Fruit fly (Drosophila melanogaster) whole organism, prepupa: Measurements from ENCODE around the gene LSm7.

Experiments
- CG10669 ChIP-seq: fragments of 200-800 bp; sonication (Bioruptor generic); optimal IDR thresholded peaks from 3 replicates; lab custom pipeline; 2018; ENCODE audit warnings: missing biosample characterization, mild to moderate bottlenecking, missing genetic modification characterization, moderate library complexity
- CG11294 ChIP-seq: fragments of 200-800 bp; sonication (Bioruptor generic); IDR thresholded peaks from 2 replicates; pipeline ENCODE4 v1.3.6; 2022; ENCODE audit warnings: missing biosample characterization, missing genetic modification characterization
- CG11762 ChIP-seq: fragments of 200-800 bp; sonication (Bioruptor generic); optimal IDR thresholded peaks from 3 replicates; lab custom pipeline; 2016; ENCODE audit warnings: missing biosample characterization, missing genetic modification characterization; ENCODE audit not compliant: insufficient read depth
- CG11902 ChIP-seq: fragments of 200-800 bp; sonication (Bioruptor generic); optimal IDR thresholded peaks from 3 replicates; lab custom pipeline; 2016; ENCODE audit warnings: missing biosample characterization, missing genetic modification characterization
- CG1621 ChIP-seq: fragments of 200-800 bp; sonication (Bioruptor generic); optimal IDR thresholded peaks from 3 replicates; lab custom pipeline; 2018; ENCODE audit warnings: missing biosample characterization, mild to moderate bottlenecking, missing genetic modification characterization
- CG16779 ChIP-seq: fragments of 200-800 bp; sonication (Bioruptor generic); optimal IDR thresholded peaks from 3 replicates; lab custom pipeline; 2017; ENCODE audit warnings: missing biosample characterization, mild to moderate bottlenecking, missing genetic modification characterization
- CG31627 ChIP-seq: fragments of 200-800 bp; sonication (Bioruptor generic); optimal IDR thresholded peaks from 3 replicates; lab custom pipeline; 2016; ENCODE audit warnings: missing biosample characterization, missing genetic modification characterization
- CG32006 ChIP-seq: fragments of 200-800 bp; sonication (Bioruptor generic); optimal IDR thresholded peaks from 3 replicates; lab custom pipeline; 2017; ENCODE audit warnings: missing biosample characterization, mild to moderate bottlenecking, missing genetic modification characterization
- CG34406 ChIP-seq: fragments of 200-800 bp; sonication (Bioruptor generic); optimal IDR thresholded peaks from 3 replicates; lab custom pipeline; 2016; ENCODE audit warnings: missing biosample characterization, missing genetic modification characterization
- CG3919 ChIP-seq: fragments of 200-800 bp; sonication (Bioruptor generic); optimal IDR thresholded peaks from 3 replicates; lab custom pipeline; 2016; ENCODE audit warnings: missing biosample characterization, missing genetic modification characterization
- CG4318 ChIP-seq: fragments of 200-800 bp; sonication (Bioruptor generic); optimal IDR thresholded peaks from 3 replicates; lab custom pipeline; 2017; ENCODE audit warnings: missing biosample characterization, mild to moderate bottlenecking, missing genetic modification characterization
- CG6163 ChIP-seq: fragments of 200-800 bp; sonication (Bioruptor generic); IDR thresholded peaks from 3 replicates; pipeline ENCODE4 v1.3.6; 2022; ENCODE audit warnings: missing biosample characterization, missing genetic modification characterization
- CG6792 ChIP-seq: fragments of 200-800 bp; sonication (Bioruptor generic); optimal IDR thresholded peaks from 3 replicates; lab custom pipeline; 2016; ENCODE audit warnings: missing biosample characterization, missing genetic modification characterization
- CG6808 ChIP-seq: fragments of 200-800 bp; sonication (Bioruptor generic); optimal IDR thresholded peaks from 3 replicates; lab custom pipeline; 2017; ENCODE audit warnings: missing biosample characterization, missing genetic modification characterization, mild to moderate bottlenecking, moderate library complexity, missing genetic modification reagents
- CG6854 ChIP-seq: fragments of 200-800 bp; sonication (Bioruptor generic); optimal IDR thresholded peaks from 2 replicates; lab custom pipeline; 2017; ENCODE audit warnings: missing biosample characterization, mild to moderate bottlenecking, missing genetic modification characterization
- CG7368 ChIP-seq: fragments of 200-800 bp; sonication (Bioruptor generic); optimal IDR thresholded peaks from 3 replicates; lab custom pipeline; 2016; ENCODE audit warnings: missing biosample characterization, missing genetic modification characterization
- CG8119 ChIP-seq: fragments of 200-800 bp; sonication (Bioruptor generic); IDR thresholded peaks from 3 replicates; pipeline ENCODE4 v1.3.6; 2022; ENCODE audit warnings: missing biosample characterization, missing genetic modification characterization
- CG8632 ChIP-seq: fragments of 200-800 bp; sonication (Bioruptor generic); optimal IDR thresholded peaks from 3 replicates; lab custom pipeline; 2016; ENCODE audit warnings: missing biosample characterization, missing genetic modification characterization
- Eip75B ChIP-seq: fragments of 200-800 bp; sonication (Bioruptor generic); optimal IDR thresholded peaks from 3 replicates; lab custom pipeline; 2016; ENCODE audit warnings: missing biosample characterization, missing genetic modification characterization
- Eip78C ChIP-seq: fragments of 200-800 bp; sonication (Bioruptor generic); peaks from one replicate; lab custom pipeline; 2016; ENCODE audit warnings: missing biosample characterization, missing genetic modification characterization
- Eip93F ChIP-seq: fragments of 200-800 bp; sonication (Bioruptor generic); optimal IDR thresholded peaks from 2 replicates; lab custom pipeline; 2016; ENCODE audit warnings: missing biosample characterization, mild to moderate bottlenecking, missing genetic modification characterization
- Ets21C ChIP-seq: fragments of 200-800 bp; sonication (Bioruptor generic); optimal IDR thresholded peaks from 3 replicates; lab custom pipeline; 2016; ENCODE audit warnings: missing biosample characterization, missing genetic modification characterization
- Ets96B ChIP-seq: fragments of 200-800 bp; optimal IDR thresholded peaks from 2 replicates; lab custom pipeline; 2019; ENCODE audit warnings: missing biosample characterization, mild to moderate bottlenecking, missing genetic modification characterization, moderate library complexity
- Gug ChIP-seq: fragments of 200-800 bp; sonication (Bioruptor generic); IDR thresholded peaks from 2 replicates; pipeline ENCODE4 v1.3.6; 2022; ENCODE audit warnings: missing biosample characterization, missing genetic modification characterization
- Hr4 ChIP-seq: fragments of 200-800 bp; sonication (Bioruptor generic); optimal IDR thresholded peaks from 3 replicates; lab custom pipeline; 2016; ENCODE audit warnings: missing biosample characterization, missing genetic modification characterization
- Lpt ChIP-seq: fragments of 200-800 bp; sonication (Bioruptor generic); optimal IDR thresholded peaks from 3 replicates; lab custom pipeline; 2016; ENCODE audit warnings: missing biosample characterization, missing genetic modification characterization
- Met ChIP-seq: fragments of 200-800 bp; sonication (Bioruptor generic); optimal IDR thresholded peaks from 3 replicates; lab custom pipeline; 2016; ENCODE audit warnings: missing biosample characterization, missing genetic modification characterization
- OdsH ChIP-seq: fragments of 200-800 bp; sonication (Bioruptor generic); optimal IDR thresholded peaks from 3 replicates; lab custom pipeline; 2016; ENCODE audit warnings: missing biosample characterization, missing genetic modification characterization
- Sox14 ChIP-seq: fragments of 200-800 bp; sonication (Bioruptor generic); optimal IDR thresholded peaks from 3 replicates; lab custom pipeline; 2016; ENCODE audit warnings: missing biosample characterization, missing genetic modification characterization
- achi ChIP-seq: fragments of 200-800 bp; sonication (Bioruptor generic); optimal IDR thresholded peaks from 3 replicates; lab custom pipeline; 2016; ENCODE audit warnings: missing biosample characterization, missing genetic modification characterization
- acj6 ChIP-seq: fragments of 200-800 bp; sonication (Bioruptor generic); optimal IDR thresholded peaks from 3 replicates; lab custom pipeline; 2016; ENCODE audit warnings: missing biosample characterization, missing genetic modification characterization
- cyc ChIP-seq: fragments of 200-800 bp; sonication (Bioruptor generic); optimal IDR thresholded peaks from 3 replicates; lab custom pipeline; 2016; ENCODE audit warnings: missing biosample characterization, missing genetic modification characterization
- dac ChIP-seq: fragments of 200-800 bp; sonication (Bioruptor generic); optimal IDR thresholded peaks from 2 replicates; lab custom pipeline; 2017; ENCODE audit warnings: missing biosample characterization, mild to moderate bottlenecking, missing genetic modification characterization
- dsx ChIP-seq: fragments of 200-800 bp; optimal IDR thresholded peaks from 3 replicates; lab custom pipeline; 2019; ENCODE audit warnings: missing biosample characterization, mild to moderate bottlenecking, missing genetic modification characterization, moderate library complexity; ENCODE audit not compliant: poor library complexity, severe bottlenecking
- esn ChIP-seq: fragments of 200-800 bp; sonication (Bioruptor generic); optimal IDR thresholded peaks from 2 replicates; lab custom pipeline; 2016; ENCODE audit warnings: missing biosample characterization, mild to moderate bottlenecking, missing genetic modification characterization, moderate library complexity
- fd85E ChIP-seq: fragments of 200-800 bp; sonication (Bioruptor generic); optimal IDR thresholded peaks from 3 replicates; lab custom pipeline; 2016; ENCODE audit warnings: missing biosample characterization, missing genetic modification characterization
- fkh ChIP-seq: fragments of 200-800 bp; sonication (Bioruptor generic); optimal IDR thresholded peaks from 3 replicates; lab custom pipeline; 2017; ENCODE audit warnings: missing biosample characterization, mild to moderate bottlenecking, missing genetic modification characterization, moderate library complexity
- net ChIP-seq: fragments of 200-800 bp; sonication (Bioruptor generic); optimal IDR thresholded peaks from 3 replicates; lab custom pipeline; 2016; ENCODE audit warnings: missing biosample characterization, missing genetic modification characterization
- spab ChIP-seq: fragments of 200-800 bp; sonication (Bioruptor generic); optimal IDR thresholded peaks from 2 replicates; lab custom pipeline; 2017; ENCODE audit warnings: missing biosample characterization, mild to moderate bottlenecking, missing genetic modification characterization, missing genetic modification reagents
- svp ChIP-seq: fragments of 200-800 bp; sonication (Bioruptor generic); peaks from one replicate; lab custom pipeline; 2016; ENCODE audit warnings: missing biosample characterization, missing genetic modification characterization
- topi ChIP-seq: fragments of 200-800 bp; sonication (Bioruptor generic); optimal IDR thresholded peaks from 3 replicates; lab custom pipeline; 2016; ENCODE audit warnings: missing biosample characterization, missing genetic modification characterization
- vri ChIP-seq: fragments of 200-800 bp; sonication (Bioruptor generic); optimal IDR thresholded peaks from 3 replicates; lab custom pipeline; 2016; ENCODE audit warnings: missing biosample characterization, mild to moderate bottlenecking, missing genetic modification characterization

The LSm7 gene

DNA sequence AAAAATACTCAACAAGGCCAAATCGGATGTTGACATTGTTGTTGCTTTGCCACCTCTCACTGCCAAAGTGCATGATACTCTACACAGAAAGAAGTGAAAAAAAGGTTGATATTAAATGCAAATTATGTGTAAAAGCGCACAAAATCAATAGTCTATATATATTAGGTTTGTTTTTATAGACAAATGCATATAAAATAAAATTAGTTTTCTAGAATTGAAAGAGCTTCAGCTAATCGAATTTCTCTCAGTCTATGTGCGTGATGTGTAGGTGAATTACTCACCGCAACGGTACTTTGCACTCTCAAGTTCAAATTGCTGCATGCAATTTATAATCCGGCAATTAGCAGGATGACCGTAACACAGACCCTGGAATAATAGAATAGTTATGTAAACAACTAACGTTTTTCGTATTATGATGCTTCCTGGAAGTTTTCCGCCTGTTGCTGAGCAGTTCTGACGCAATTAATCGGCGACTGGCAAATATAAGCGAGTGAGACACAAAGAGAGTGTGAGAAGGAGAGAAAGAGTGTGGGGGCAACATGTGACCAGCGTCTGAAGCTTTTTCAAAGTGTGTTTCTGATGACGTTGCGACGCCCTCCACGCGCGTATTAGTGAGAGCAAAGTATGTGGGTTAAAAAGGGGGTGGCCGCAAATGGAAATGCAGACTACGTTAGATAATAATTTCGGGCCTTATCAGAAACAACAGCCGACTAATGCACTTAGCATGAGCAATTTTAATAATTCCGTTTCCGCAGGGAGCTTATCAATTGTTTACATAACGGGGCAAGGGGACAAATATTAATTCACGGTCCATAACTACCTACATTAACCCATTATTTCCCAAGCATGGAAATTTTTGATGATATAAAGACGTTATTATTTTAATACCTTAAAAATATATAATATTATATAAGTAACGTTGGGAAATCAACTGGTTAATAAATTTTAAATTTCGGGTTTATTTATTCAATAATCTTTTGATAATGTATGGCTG is 21.9 kb downstream of the LSm7 start (continued):
- peak; percentile 71 for TF ChIP-seq dac
- peak; percentile 97 for TF ChIP-seq Hr4 (GFP tag; lab: Kevin White, UChicago)
- peak; percentile 97 for TF ChIP-seq CG11762 (GFP tag; lab: Kevin White, UChicago)
- TF ChIP-seq cyc (GFP tag; lab: Kevin White, UChicago): peak; percentile 96
- TF ChIP-seq CG8119 (GFP tag; lab: Robert Waterston, UW): peak; percentile 97
- peak; percentile 94 for TF ChIP-seq dsx
- TF ChIP-seq svp (GFP tag; lab: Kevin White, UChicago): peak; percentile 99
- TF ChIP-seq Ets21C (GFP tag; lab: Kevin White, UChicago): peak; percentile 92
- TF ChIP-seq achi (GFP tag; lab: Kevin White, UChicago): peak; percentile 97
- peak; percentile 92 for TF ChIP-seq spab (GFP tag; lab: Kevin White, UChicago)
- peak; percentile 87 for TF ChIP-seq CG1621
- TF ChIP-seq fd85E (GFP tag; lab: Kevin White, UChicago): peak; percentile 84
- peak; percentile 97 for TF ChIP-seq OdsH (GFP tag; lab: Kevin White, UChicago)
- peak; percentile 94 for TF ChIP-seq CG11294

dm6 chr2L:16719643-16720515 is 23.0 kb downstream of the LSm7 start, which contains the start of gene Cyt-c-p:
Gene Cyt-c-p, plus strand, starts transcription at chr2L:16719932.
- TF ChIP-seq CG1621 (peak; percentile 0), topi (GFP tag; lab: Kevin White, UChicago) (no peak), svp (GFP tag; lab: Kevin White, UChicago) (no peak), CG32006 (GFP tag; lab: Kevin White, UChicago) (no peak), CG8632 (GFP tag; lab: Kevin White, UChicago) (no peak), CG8119 (GFP tag; lab: Robert Waterston, UW) (no peak), achi (GFP tag; lab: Kevin White, UChicago) (no peak), acj6 (no peak), vri (GFP tag; lab: Kevin White, UChicago) (peak; percentile 75), CG34406 (GFP tag; lab: Kevin White, UChicago) (no peak), dsx (peak; percentile 8), esn (GFP tag; lab: Kevin White, UChicago) (peak; percentile 21), CG7368 (GFP tag; lab: Kevin White, UChicago) (no peak), Eip75B (GFP tag; lab: Kevin White, UChicago) (peak; percentile 11), CG10669 (GFP tag; lab: Kevin White, UChicago) (no peak), CG11294 (no peak), CG4318 (no peak), Sox14 (GFP tag; lab: Kevin White, UChicago) (peak; percentile 17), CG6808 (GFP tag; lab: Kevin White, UChicago) (no peak), fkh (GFP tag; lab: Kevin White, UChicago) (peak; percentile 35), Lpt (GFP tag; lab: Kevin White, UChicago) (no peak), Met (GFP tag; lab: Kevin White, UChicago) (no peak), CG31627 (GFP tag; lab: Kevin White, UChicago) (no peak), CG6854 (GFP tag; lab: Kevin White, UChicago) (peak; percentile 1), CG11902 (GFP tag; lab: Kevin White, UChicago) (no peak), CG6163 (no peak), CG16779 (tag; lab: Kevin White, UChicago) (no peak), CG3919 (GFP tag; lab: Kevin White, UChicago) (no peak), Ets96B (no peak), net (GFP tag; lab: Kevin White, UChicago) (no peak), Ets21C (GFP tag; lab: Kevin White, UChicago) (no peak), Eip93F (GFP tag; lab: Kevin White, UChicago) (no peak), Hr4 (GFP tag; lab: Kevin White, UChicago) (no peak), Eip78C (peak; percentile 84), Gug (GFP tag; lab: Robert Waterston, UW) (no peak), spab (GFP tag; lab: Kevin White, UChicago) (no peak), OdsH (GFP tag; lab: Kevin White, UChicago) (no peak), CG6792 (GFP tag; lab: Kevin White, UChicago) (no peak)
